Worm (Caenorhabditis elegans) whole organism, young adult: ENCODE results near the gene T03E6.8.

Experiments
- B0035.1 ChIP-seq: sonication (generic microtip); optimal IDR thresholded peaks from 2 replicates; lab custom pipeline; 2016; ENCODE audit warnings: missing genetic modification characterization, mild to moderate bottlenecking, missing compliant biosample characterization, missing genotype, missing genetic modification reagents
- B0261.1 ChIP-seq: sonication (generic microtip); optimal IDR thresholded peaks from 2 replicates; lab custom pipeline; 2016; ENCODE audit warnings: mild to moderate bottlenecking, missing genetic modification characterization, moderate library complexity, missing compliant biosample characterization
- B0336.3 ChIP-seq: fragments of 200-800 bp; sonication (Bioruptor generic); IDR thresholded peaks from 2 replicates; pipeline ENCODE4 v1.3.6; 2022; ENCODE audit warnings: missing genetic modification characterization, missing compliant biosample characterization
- C06A6.2 ChIP-seq: fragments of 200-800 bp; sonication (Bioruptor generic); conservative IDR thresholded peaks from 2 replicates; pipeline ENCODE4 v1.3.6; 2022; ENCODE audit warnings: missing genetic modification characterization, missing compliant biosample characterization
- C17E4.6 ChIP-seq: fragments of 200-800 bp; sonication (Bioruptor generic); IDR thresholded peaks from 2 replicates; pipeline ENCODE4 v1.3.6; 2022; ENCODE audit warnings: missing genetic modification reagents, missing genetic modification characterization, missing compliant biosample characterization
- D2030.7 ChIP-seq: fragments of 200-800 bp; sonication (Bioruptor generic); IDR thresholded peaks from 2 replicates; pipeline ENCODE4 v1.3.6; 2022; ENCODE audit warnings: missing genetic modification reagents, missing genetic modification characterization, missing compliant biosample characterization
- F10E7.11 ChIP-seq: sonication (generic microtip); optimal IDR thresholded peaks from 2 replicates; lab custom pipeline; 2017; ENCODE audit warnings: mild to moderate bottlenecking, missing genetic modification characterization, moderate library complexity, missing compliant biosample characterization
- F23B12.7 ChIP-seq: sonication (generic microtip); optimal IDR thresholded peaks from 2 replicates; lab custom pipeline; 2017; ENCODE audit warnings: missing genetic modification characterization, mild to moderate bottlenecking, missing compliant biosample characterization, antibody characterized with exemption, moderate library complexity; ENCODE audit not compliant: insufficient read depth
- F39B2.1 ChIP-seq: fragments of 200-800 bp; sonication (Bioruptor generic); IDR thresholded peaks from 2 replicates; pipeline ENCODE4 v1.3.6; 2022; ENCODE audit warnings: missing genetic modification reagents, missing genetic modification characterization, missing compliant biosample characterization
- F49E8.2 ChIP-seq: sonication (generic microtip); optimal IDR thresholded peaks from 3 replicates; lab custom pipeline; 2017; ENCODE audit warnings: missing genetic modification characterization, mild to moderate bottlenecking, missing compliant biosample characterization, antibody characterized with exemption, moderate library complexity; ENCODE audit not compliant: insufficient read depth
- F52B5.7 ChIP-seq: sonication (generic microtip); optimal IDR thresholded peaks from 2 replicates; lab custom pipeline; 2016; ENCODE audit warnings: mild to moderate bottlenecking, missing genetic modification characterization, missing compliant biosample characterization
- Y79H2A.3 ChIP-seq: fragments of 200-800 bp; sonication (Bioruptor generic); conservative IDR thresholded peaks from 2 replicates; pipeline ENCODE4 v1.3.6; 2022; ENCODE audit warnings: missing genetic modification reagents, missing genetic modification characterization, missing compliant biosample characterization
- akir-1 ChIP-seq: fragments of 200-800 bp; sonication (Bioruptor generic); optimal IDR thresholded peaks from 2 replicates; lab custom pipeline; 2018; ENCODE audit warnings: mild to moderate bottlenecking, missing genetic modification characterization, moderate library complexity, missing compliant biosample characterization
- aptf-2 ChIP-seq: fragments of 200-800 bp; sonication (Bioruptor generic); conservative IDR thresholded peaks from 2 replicates; pipeline ENCODE4 v1.3.6; 2022; ENCODE audit warnings: missing genetic modification reagents, missing genetic modification characterization, missing compliant biosample characterization
- attf-3 ChIP-seq: fragments of 200-800 bp; sonication (Bioruptor generic); conservative IDR thresholded peaks from 2 replicates; pipeline ENCODE4 v1.3.6; 2022; ENCODE audit warnings: missing genetic modification reagents, missing genetic modification characterization, missing compliant biosample characterization
- attf-6 ChIP-seq: fragments of 200-800 bp; sonication (Bioruptor generic); IDR thresholded peaks from 2 replicates; pipeline ENCODE4 v1.3.6; 2022; ENCODE audit warnings: missing genetic modification reagents, missing genetic modification characterization, missing compliant biosample characterization
- cebp-1 ChIP-seq, 2 experiments: fragments of 200-800 bp in 1 of 2; sonication (Bioruptor generic) in 1 of 2; sonication (generic microtip) in 1 of 2; IDR thresholded peaks in 1 of 2; optimal IDR thresholded peaks in 1 of 2; 2 replicates each; pipeline versions ENCODE4 v1.3.6 to Lab custom; 2017 to 2022; ENCODE audit warnings: missing compliant biosample characterization in 2 of 2, missing genetic modification characterization in 2 of 2, mild to moderate bottlenecking in 1 of 2, missing genetic modification reagents in 1 of 2, moderate library complexity in 1 of 2
- cebp-2 ChIP-seq: fragments of 200-800 bp; sonication (Bioruptor generic); IDR thresholded peaks from 2 replicates; pipeline ENCODE4 v1.3.6; 2022; ENCODE audit warnings: missing genetic modification characterization, missing compliant biosample characterization
- ceh-27 ChIP-seq: fragments of 200-800 bp; sonication (Bioruptor generic); optimal IDR thresholded peaks from 2 replicates; lab custom pipeline; 2018; ENCODE audit warnings: mild to moderate bottlenecking, missing genetic modification characterization, moderate library complexity, missing compliant biosample characterization
- ceh-40 ChIP-seq: fragments of 200-800 bp; sonication (Bioruptor generic); IDR thresholded peaks from 2 replicates; pipeline ENCODE4 v1.3.6; 2022; ENCODE audit warnings: missing genetic modification characterization, missing compliant biosample characterization
- ceh-58 ChIP-seq: fragments of 200-800 bp; sonication (Bioruptor generic); IDR thresholded peaks from 2 replicates; pipeline ENCODE4 v1.3.6; 2022; ENCODE audit warnings: missing genetic modification characterization, missing compliant biosample characterization
- die-1 ChIP-seq: sonication (generic microtip); optimal IDR thresholded peaks from 2 replicates; lab custom pipeline; 2016; ENCODE audit warnings: missing genotype, mild to moderate bottlenecking, missing genetic modification characterization, missing compliant biosample characterization
- dpl-1 ChIP-seq: fragments of 150-350 bp; optimal IDR thresholded peaks from 2 replicates; lab custom pipeline; 2014; ENCODE audit warnings: missing biosample characterization, missing genetic modification reagents, missing genetic modification characterization
- egl-18 ChIP-seq: fragments of 200-800 bp; sonication (Bioruptor generic); IDR thresholded peaks from 2 replicates; pipeline ENCODE4 v1.3.6; 2022; ENCODE audit warnings: missing genetic modification reagents, missing genetic modification characterization, missing compliant biosample characterization
- egrh-3 ChIP-seq: fragments of 200-800 bp; sonication (Bioruptor generic); IDR thresholded peaks from 2 replicates; pipeline ENCODE4 v1.3.6; 2022; ENCODE audit warnings: missing genetic modification reagents, missing genetic modification characterization, missing compliant biosample characterization
- him-1 ChIP-seq: sonication (generic microtip); optimal IDR thresholded peaks from 2 replicates; lab custom pipeline; 2016; ENCODE audit warnings: missing genotype, missing genetic modification reagents, missing genetic modification characterization, missing compliant biosample characterization
- hlh-12 ChIP-seq: sonication (generic microtip); optimal IDR thresholded peaks from 2 replicates; lab custom pipeline; 2016; ENCODE audit warnings: missing genetic modification characterization, missing compliant biosample characterization
- hmg-1.2 ChIP-seq: fragments of 200-800 bp; sonication (Bioruptor generic); IDR thresholded peaks from 2 replicates; pipeline ENCODE4 v1.3.6; 2022; ENCODE audit warnings: missing genetic modification reagents, missing genetic modification characterization, missing compliant biosample characterization
- madf-10 ChIP-seq: sonication (generic microtip); optimal IDR thresholded peaks from 2 replicates; lab custom pipeline; 2016; ENCODE audit warnings: mild to moderate bottlenecking, missing genetic modification characterization, missing compliant biosample characterization
- madf-6 ChIP-seq: fragments of 200-800 bp; sonication (Bioruptor generic); IDR thresholded peaks from 2 replicates; pipeline ENCODE4 v1.3.6; 2022; ENCODE audit warnings: missing genetic modification reagents, missing genetic modification characterization, missing compliant biosample characterization
- madf-8 ChIP-seq: fragments of 200-800 bp; sonication (Bioruptor generic); conservative IDR thresholded peaks from 2 replicates; pipeline ENCODE4 v1.3.6; 2022; ENCODE audit warnings: missing genetic modification reagents, missing genetic modification characterization, missing compliant biosample characterization
- nfya-2 ChIP-seq: fragments of 200-800 bp; sonication (Bioruptor generic); IDR thresholded peaks from 2 replicates; pipeline ENCODE4 v1.3.6; 2022; ENCODE audit warnings: missing genetic modification reagents, missing genetic modification characterization, missing compliant biosample characterization
- nhr-80 ChIP-seq: sonication (generic microtip); optimal IDR thresholded peaks from 2 replicates; lab custom pipeline; 2016; ENCODE audit warnings: missing genetic modification characterization, missing compliant biosample characterization
- nhr-90 ChIP-seq: sonication (generic microtip); optimal IDR thresholded peaks from 2 replicates; lab custom pipeline; 2016; ENCODE audit warnings: missing genotype, mild to moderate bottlenecking, missing genetic modification characterization, missing compliant biosample characterization
- pbrm-1 ChIP-seq: fragments of 200-800 bp; sonication (Bioruptor generic); IDR thresholded peaks from 2 replicates; pipeline ENCODE4 v1.3.6; 2022; ENCODE audit warnings: missing genetic modification reagents, missing genetic modification characterization, missing compliant biosample characterization
- rcor-1 ChIP-seq: fragments of 200-800 bp; sonication (Bioruptor generic); IDR thresholded peaks from 2 replicates; pipeline ENCODE4 v1.3.6; 2022; ENCODE audit warnings: missing genetic modification reagents, missing genetic modification characterization, missing compliant biosample characterization
- rpc-1 ChIP-seq, 2 experiments: fragments of 150-350 bp in 1 of 2; sonication (generic microtip) in 1 of 2; optimal IDR thresholded peaks; 2 replicates each; lab custom pipeline; 2014 to 2018; ENCODE audit warnings: missing biosample characterization in 1 of 2, missing genetic modification characterization in 1 of 2, missing genetic modification reagents in 1 of 2, missing genotype in 1 of 2
- sea-2 ChIP-seq: fragments of 200-800 bp; sonication (Bioruptor generic); IDR thresholded peaks from 2 replicates; pipeline ENCODE4 v1.3.6; 2022; ENCODE audit warnings: missing genetic modification characterization, missing compliant biosample characterization
- snpc-1.1 ChIP-seq: sonication (generic microtip); optimal IDR thresholded peaks from 2 replicates; lab custom pipeline; 2017; ENCODE audit warnings: missing genetic modification characterization, mild to moderate bottlenecking, missing compliant biosample characterization, antibody characterized with exemption, moderate library complexity, missing genotype, missing genetic modification reagents; ENCODE audit not compliant: insufficient read depth
- snpc-1.3 ChIP-seq: sonication (generic microtip); optimal IDR thresholded peaks from 2 replicates; lab custom pipeline; 2017; ENCODE audit warnings: missing genetic modification characterization, mild to moderate bottlenecking, missing compliant biosample characterization, antibody characterized with exemption, moderate library complexity, missing genotype, missing genetic modification reagents; ENCODE audit not compliant: insufficient read depth
- tlf-1 ChIP-seq: fragments of 200-800 bp; sonication (Bioruptor generic); optimal IDR thresholded peaks from 2 replicates; lab custom pipeline; 2018; ENCODE audit warnings: mild to moderate bottlenecking, missing genetic modification characterization, missing compliant biosample characterization
- ztf-18 ChIP-seq: sonication (generic microtip); optimal IDR thresholded peaks from 2 replicates; lab custom pipeline; 2016; ENCODE audit warnings: missing genotype, mild to moderate bottlenecking, missing genetic modification characterization, missing compliant biosample characterization
- ztf-25 ChIP-seq: fragments of 200-800 bp; sonication (Bioruptor generic); IDR thresholded peaks from 2 replicates; pipeline ENCODE4 v1.3.6; 2022; ENCODE audit warnings: missing genetic modification reagents, missing genetic modification characterization, missing compliant biosample characterization
- ztf-28 ChIP-seq: fragments of 200-800 bp; sonication (Bioruptor generic); IDR thresholded peaks from 2 replicates; pipeline ENCODE4 v1.3.6; 2022; ENCODE audit warnings: missing genetic modification reagents, missing genetic modification characterization, missing compliant biosample characterization

The T03E6.8 gene

ce11 chrV:16628991-16629390, 26.0 kb upstream of the T03E6.8 start, which contains the start of gene W06G6.2:
Gene W06G6.2 (plus strand): TSS chrV:16629291.
- no peak for TF ChIP-seq die-1
- TF ChIP-seq B0035.1, result no peak
- no peak for TF ChIP-seq rpc-1 (optimal IDR thresholded peaks at IDR 0.05; lab: Kevin White, UChicago)
- no peak for TF ChIP-seq rpc-1 (tag; optimal IDR thresholded peaks at IDR 0.05; lab: Kevin White, UChicago)
- TF ChIP-seq ztf-25 (GFP tag; lab: Robert Waterston, UW), result no peak
- TF ChIP-seq cebp-1 (GFP tag; IDR thresholded peaks at IDR 0.05; lab: Robert Waterston, UW), result no peak
- TF ChIP-seq cebp-1 (tag; optimal IDR thresholded peaks at IDR 0.05; lab: Kevin White, UChicago), result no peak
- TF ChIP-seq egl-18 (GFP tag; lab: Robert Waterston, UW), result no peak
- TF ChIP-seq snpc-1.1 (tag; lab: Kevin White, UChicago), result no peak
- TF ChIP-seq aptf-2 (GFP tag; lab: Robert Waterston, UW), result no peak
- TF ChIP-seq ceh-58 (GFP tag; lab: Robert Waterston, UW), result no peak
- no peak for TF ChIP-seq C17E4.6 (GFP tag; lab: Robert Waterston, UW)
- no peak for TF ChIP-seq F23B12.7
- TF ChIP-seq C06A6.2 (GFP tag; lab: Robert Waterston, UW), result no peak
- TF ChIP-seq akir-1 (GFP tag; lab: Kevin White, UChicago), result no peak
- TF ChIP-seq hlh-12 (tag; lab: Kevin White, UChicago), result no peak
- no peak for TF ChIP-seq snpc-1.3

ce11 chrV:16627962-16628361, 25.0 kb upstream of the T03E6.8 start, which contains the start of gene oac-53:
Gene oac-53 (minus strand): TSS chrV:16627970.
- TF ChIP-seq ztf-28 (GFP tag; lab: Robert Waterston, UW) (no peak), nhr-80 (tag; lab: Kevin White, UChicago) (peak; percentile 59), F39B2.1 (no peak), F49E8.2 (tag; lab: Kevin White, UChicago) (no peak), B0336.3 (GFP tag; lab: Robert Waterston, UW) (no peak)

- TF ChIP-seq B0336.3 (GFP tag; lab: Robert Waterston, UW) (no peak), rcor-1 (GFP tag; lab: Robert Waterston, UW) (no peak), cebp-1 (GFP tag; IDR thresholded peaks at IDR 0.05; lab: Robert Waterston, UW) (no peak), cebp-1 (tag; optimal IDR thresholded peaks at IDR 0.05; lab: Kevin White, UChicago) (no peak), tlf-1 (GFP tag; lab: Kevin White, UChicago) (no peak), D2030.7 (GFP tag; lab: Robert Waterston, UW) (peak; percentile 35; the same call in 1 of the 2 replicates), him-1 (tag; lab: Kevin White, UChicago) (no peak), sea-2 (GFP tag; lab: Robert Waterston, UW) (no peak), akir-1 (GFP tag; lab: Kevin White, UChicago) (no peak), attf-3 (no peak), nfya-2 (GFP tag; lab: Robert Waterston, UW) (no peak), ztf-18 (no peak), dpl-1 (GFP tag; lab: Kevin White, UChicago) (no peak), ceh-27 (GFP tag; lab: Kevin White, UChicago) (no peak), F10E7.11 (tag; lab: Kevin White, UChicago) (no peak), cebp-2 (no peak), ztf-28 (GFP tag; lab: Robert Waterston, UW) (no peak), Y79H2A.3 (GFP tag; lab: Robert Waterston, UW) (no peak), ceh-40 (no peak), madf-10 (tag; lab: Kevin White, UChicago) (no peak), pbrm-1 (GFP tag; lab: Robert Waterston, UW) (peak; percentile 80), madf-6 (GFP tag; lab: Robert Waterston, UW) (no peak), egrh-3 (GFP tag; lab: Robert Waterston, UW) (no peak), attf-6 (GFP tag; lab: Robert Waterston, UW) (0 out of 2 replicates have a peak, but pooled peaks have one; percentile 51), B0261.1 (tag; lab: Kevin White, UChicago) (no peak), hmg-1.2 (GFP tag; lab: Robert Waterston, UW) (no peak), F52B5.7 (no peak), madf-8 (GFP tag; lab: Robert Waterston, UW) (no peak), nhr-90 (tag; lab: Kevin White, UChicago) (no peak)
Observed at ce11 chrV:16622754-16623261, 19.8 kb upstream of the T03E6.8 start, which contains the start of gene Y70C5A.2. Gene Y70C5A.2 (minus strand): TSS chrV:16623211.
